Worm (Caenorhabditis elegans) whole organism, L2 larva: Measurements from ENCODE around the gene C06E7.88.

Experiments
- F13H6.1 ChIP-seq: sonication (generic microtip); optimal IDR thresholded peaks from 2 replicates; lab custom pipeline; 2016; ENCODE audit warnings: missing genetic modification characterization, missing compliant biosample characterization
- ama-1 ChIP-seq: fragments of 150-350 bp; optimal IDR thresholded peaks from 2 replicates; lab custom pipeline; 2018; ENCODE audit warnings: inconsistent platforms
- blmp-1 ChIP-seq: sonication (generic microtip); optimal IDR thresholded peaks from 2 replicates; lab custom pipeline; 2017; ENCODE audit warnings: missing genetic modification characterization, mild to moderate bottlenecking, missing compliant biosample characterization, antibody characterized with exemption, moderate library complexity; ENCODE audit not compliant: insufficient read depth
- ceh-82 ChIP-seq: fragments of 150-350 bp; optimal IDR thresholded peaks from 2 replicates; lab custom pipeline; 2014; ENCODE audit warnings: missing biosample characterization, missing genetic modification characterization
- egl-27 ChIP-seq: sonication (generic microtip); optimal IDR thresholded peaks from 3 replicates; lab custom pipeline; 2017; ENCODE audit warnings: missing biosample characterization, missing genetic modification reagents, missing genetic modification characterization
- fos-1 ChIP-seq: fragments of 150-350 bp; optimal IDR thresholded peaks from 2 replicates; lab custom pipeline; 2014; ENCODE audit warnings: missing biosample characterization, missing genetic modification characterization
- lin-11 ChIP-seq: fragments of 150-350 bp; sonication (generic microtip); optimal IDR thresholded peaks from 2 replicates; lab custom pipeline; 2014; ENCODE audit warnings: missing biosample characterization, missing genetic modification characterization, inconsistent platforms, mixed read lengths
- nhr-23 ChIP-seq: fragments of 150-350 bp; optimal IDR thresholded peaks from 2 replicates; lab custom pipeline; 2014; ENCODE audit warnings: missing biosample characterization, missing genetic modification reagents, missing genetic modification characterization
- nhr-237 ChIP-seq: fragments of 150-350 bp; optimal IDR thresholded peaks from 2 replicates; lab custom pipeline; 2014; ENCODE audit warnings: missing biosample characterization, missing genetic modification characterization
- unc-39 ChIP-seq: fragments of 150-350 bp; optimal IDR thresholded peaks from 2 replicates; lab custom pipeline; 2014; ENCODE audit warnings: missing biosample characterization, missing genetic modification characterization
- ztf-11 ChIP-seq: sonication (generic microtip); optimal IDR thresholded peaks from 2 replicates; lab custom pipeline; 2017; ENCODE audit warnings: missing biosample characterization, missing genetic modification characterization

DNA sequence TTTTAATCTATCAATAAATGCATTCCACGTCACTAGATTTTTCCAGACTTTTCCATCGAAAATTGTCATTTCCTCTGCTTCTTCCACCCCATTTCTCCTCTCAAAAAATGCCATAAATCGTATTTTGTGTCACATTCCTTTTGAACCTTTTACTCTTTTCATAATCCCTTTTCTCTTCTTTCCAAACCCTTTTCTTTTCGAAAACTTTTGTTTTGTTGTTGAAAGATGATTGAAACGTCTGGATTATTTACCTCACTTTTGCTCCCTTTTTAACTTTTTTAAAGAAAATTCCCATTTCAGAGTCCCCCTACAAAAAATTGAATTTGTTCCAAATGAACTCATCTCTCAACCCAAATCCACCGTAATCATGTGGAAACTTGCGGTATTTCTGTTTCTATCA, 27.9 kb downstream of the C06E7.88 start, which contains the start of gene C06E7.2:
- TF ChIP-seq ztf-11 (tag; lab: Kevin White, UChicago) (no peak), unc-39 (tag; lab: Kevin White, UChicago) (no peak), fos-1 (no peak), egl-27 (tag; lab: Kevin White, UChicago) (no peak), ceh-82 (tag; lab: Kevin White, UChicago) (no peak), ama-1 (lab: Kevin White, UChicago) (no peak), nhr-23 (tag; lab: Kevin White, UChicago) (no peak), F13H6.1 (tag; lab: Kevin White, UChicago) (no peak), nhr-237 (tag; lab: Kevin White, UChicago) (no peak), blmp-1 (no peak), lin-11 (tag; lab: Kevin White, UChicago) (no peak)
